Fruit fly (Drosophila melanogaster): ENCODE data around the gene boil.

The boil gene

dm6 chrX:4909938-4910778, 34.7 kb downstream of the boil start:
- no peak for TF ChIP-seq lola (GFP tag; optimal IDR thresholded peaks at IDR 0.05)
- TF ChIP-seq CG9705 (GFP tag; optimal IDR thresholded peaks at IDR 0.05): peak; percentile 100
- TF ChIP-seq Mio (GFP tag; optimal IDR thresholded peaks at IDR 0.05): peak; percentile 98
- TF ChIP-seq Jra (GFP tag; optimal IDR thresholded peaks at IDR 0.05): peak; percentile 99
- TF ChIP-seq jim (GFP tag; optimal IDR thresholded peaks at IDR 0.05): peak; percentile 97
- TF ChIP-seq usp (GFP tag; optimal IDR thresholded peaks at IDR 0.05): peak; percentile 49
- TF ChIP-seq Rel (GFP tag; optimal IDR thresholded peaks at IDR 0.05): peak; percentile 100
- TF ChIP-seq Rel (tag; optimal IDR thresholded peaks at IDR 0.05): peak; percentile 98
- peak; percentile 99 for TF ChIP-seq dsf (GFP tag; optimal IDR thresholded peaks at IDR 0.05; ENCODE audit: borderline replicate concordance)
- TF ChIP-seq CG32264 (GFP tag; optimal IDR thresholded peaks at IDR 0.05): peak; percentile 100
- peak; percentile 100 for TF ChIP-seq ey (GFP tag; optimal IDR thresholded peaks at IDR 0.05)
- TF ChIP-seq psq (GFP tag; optimal IDR thresholded peaks at IDR 0.05): peak; percentile 100
- no peak for TF ChIP-seq N (GFP tag; optimal IDR thresholded peaks at IDR 0.05)
- no peak for TF ChIP-seq dl (GFP tag; optimal IDR thresholded peaks at IDR 0.05; ENCODE audit: insufficient read depth in 1 of 2, partially characterized antibody in 2 of 2)
- no peak for TF ChIP-seq pan (optimal IDR thresholded peaks at IDR 0.05)
- TF ChIP-seq h (GFP tag; optimal IDR thresholded peaks at IDR 0.05): peak; percentile 100
- peak; percentile 100 for TF ChIP-seq HLH106 (tag; optimal IDR thresholded peaks at IDR 0.05)
- peak; percentile 95 for TF ChIP-seq Dfd (GFP tag; optimal IDR thresholded peaks at IDR 0.05)
- TF ChIP-seq Hr78 (GFP tag; optimal IDR thresholded peaks at IDR 0.05): no peak
- no peak for TF ChIP-seq Abd-B (GFP tag; optimal IDR thresholded peaks at IDR 0.05)
- TF ChIP-seq dmrt93B (GFP tag; optimal IDR thresholded peaks at IDR 0.05): peak; percentile 100
- TF ChIP-seq sage (GFP tag; optimal IDR thresholded peaks at IDR 0.05): peak; percentile 99
- TF ChIP-seq Hnf4 (GFP tag; optimal IDR thresholded peaks at IDR 0.05): peak; percentile 100
- TF ChIP-seq br (GFP tag; optimal IDR thresholded peaks at IDR 0.05): peak; percentile 100
- no peak for TF ChIP-seq Dif (GFP tag; optimal IDR thresholded peaks at IDR 0.05; ENCODE audit: partially characterized antibody)
- TF ChIP-seq Sp1 (GFP tag; optimal IDR thresholded peaks at IDR 0.05): peak; percentile 100
- TF ChIP-seq GATAd (GFP tag; optimal IDR thresholded peaks at IDR 0.05): peak; percentile 99
- TF ChIP-seq Myc (optimal IDR thresholded peaks at IDR 0.05): no peak
- TF ChIP-seq foxo (GFP tag; optimal IDR thresholded peaks at IDR 0.05): peak; percentile 99 to 100
- TF ChIP-seq brk (GFP tag; optimal IDR thresholded peaks at IDR 0.05): peak; percentile 98
- TF ChIP-seq OdsH (GFP tag; optimal IDR thresholded peaks at IDR 0.05): peak; percentile 100
- peak; percentile 99 for TF ChIP-seq tai (GFP tag; optimal IDR thresholded peaks at IDR 0.05)
- TF ChIP-seq Hr83 (GFP tag; optimal IDR thresholded peaks at IDR 0.05; ENCODE audit: poor library complexity, severe bottlenecking): peak; percentile 98
- TF ChIP-seq fru (GFP tag; optimal IDR thresholded peaks at IDR 0.05): peak; percentile 100
- peak; percentile 100 for TF ChIP-seq rgr (GFP tag; optimal IDR thresholded peaks at IDR 0.05)
- TF ChIP-seq woc (GFP tag; optimal IDR thresholded peaks at IDR 0.05): peak; percentile 99
- peak; percentile 99 for TF ChIP-seq sv (GFP tag; optimal IDR thresholded peaks at IDR 0.05)
- no peak for TF ChIP-seq Vsx2 (GFP tag; optimal IDR thresholded peaks at IDR 0.05; ENCODE audit: partially characterized antibody)
- TF ChIP-seq CrebA (GFP tag; optimal IDR thresholded peaks at IDR 0.05; ENCODE audit: borderline replicate concordance): peak; percentile 98

dm6 chrX:4911060-4911459, 35.6 kb downstream of the boil start:
- TF ChIP-seq dsf (GFP tag; optimal IDR thresholded peaks at IDR 0.05; ENCODE audit: borderline replicate concordance) (no peak), Dif (GFP tag; optimal IDR thresholded peaks at IDR 0.05; ENCODE audit: partially characterized antibody) (no peak), CrebA (GFP tag; optimal IDR thresholded peaks at IDR 0.05; ENCODE audit: borderline replicate concordance) (no peak), Hnf4 (GFP tag; optimal IDR thresholded peaks at IDR 0.05) (no peak), dl (GFP tag; optimal IDR thresholded peaks at IDR 0.05; ENCODE audit: insufficient read depth in 1 of 2, partially characterized antibody in 2 of 2) (no peak), Abd-B (GFP tag; optimal IDR thresholded peaks at IDR 0.05) (no peak)

All from whole organism, wandering third instar larva.